Fruit fly (Drosophila melanogaster) whole organism, wandering third instar larva: ENCODE results near the gene Crag.

Experiments
- Abd-B ChIP-seq: fragments of >200 bp; optimal IDR thresholded peaks from 2 replicates; lab custom pipeline; 2017; ENCODE audit warnings: missing biosample characterization, missing genetic modification characterization
- CG32264 ChIP-seq: fragments of 200-800 bp; sonication (Bioruptor generic); optimal IDR thresholded peaks from 2 replicates; lab custom pipeline; 2016; ENCODE audit warnings: missing biosample characterization, missing genetic modification characterization
- Dfd ChIP-seq: fragments of >200 bp; optimal IDR thresholded peaks from 2 replicates; lab custom pipeline; 2017; ENCODE audit warnings: missing biosample characterization, missing genetic modification characterization
- Hnf4 ChIP-seq: fragments of 200-800 bp; sonication (Bioruptor generic); optimal IDR thresholded peaks from 2 replicates; lab custom pipeline; 2016; ENCODE audit warnings: missing biosample characterization, mild to moderate bottlenecking, missing genetic modification characterization
- OdsH ChIP-seq: fragments of 200-800 bp; sonication (Bioruptor generic); optimal IDR thresholded peaks from 2 replicates; lab custom pipeline; 2016; ENCODE audit warnings: missing biosample characterization, mild to moderate bottlenecking, missing genetic modification characterization
- dmrt93B ChIP-seq: fragments of 200-800 bp; sonication (Bioruptor generic); optimal IDR thresholded peaks from 2 replicates; lab custom pipeline; 2018; ENCODE audit warnings: missing biosample characterization, mild to moderate bottlenecking, missing genetic modification characterization
- dsf ChIP-seq: sonication (Bioruptor generic); optimal IDR thresholded peaks from 2 replicates; lab custom pipeline; 2016; ENCODE audit warnings: missing biosample characterization, missing genetic modification characterization, borderline replicate concordance
- h ChIP-seq: fragments of 200-800 bp; sonication (Bioruptor generic); optimal IDR thresholded peaks from 3 replicates; lab custom pipeline; 2016; ENCODE audit warnings: missing biosample characterization, mild to moderate bottlenecking, missing genetic modification characterization
- psq ChIP-seq: fragments of 200-800 bp; sonication (Bioruptor generic); optimal IDR thresholded peaks from 3 replicates; lab custom pipeline; 2017; ENCODE audit warnings: missing biosample characterization, mild to moderate bottlenecking, missing genetic modification characterization, moderate library complexity

- no peak for TF ChIP-seq Hnf4
- no peak for TF ChIP-seq Abd-B (GFP tag; lab: Kevin White, UChicago)
- no peak for TF ChIP-seq Dfd (GFP tag; lab: Kevin White, UChicago)
- no peak for TF ChIP-seq psq
- TF ChIP-seq h (GFP tag; lab: Kevin White, UChicago), result no peak
- no peak for TF ChIP-seq OdsH
- no peak for TF ChIP-seq dsf
- TF ChIP-seq CG32264 (GFP tag; lab: Kevin White, UChicago), result no peak
- TF ChIP-seq dmrt93B (GFP tag; lab: Kevin White, UChicago), result no peak
Observed at dm6 chrX:8607902-8608301, 16.1 kb downstream of the Crag start.
